Worm (Caenorhabditis elegans) whole organism, L3 larva: ENCODE measurements around the gene F41B4.2.

Source experiments
- aly-2 ChIP-seq: fragments of 150-350 bp; optimal IDR thresholded peaks from 2 replicates; lab custom pipeline; 2014; ENCODE audit warnings: missing biosample characterization, missing genetic modification characterization
- ama-1 ChIP-seq: fragments of 150-350 bp; optimal IDR thresholded peaks from 2 replicates; lab custom pipeline; 2018
- ceh-82 ChIP-seq: fragments of 150-350 bp; optimal IDR thresholded peaks from 2 replicates; lab custom pipeline; 2014; ENCODE audit warnings: missing biosample characterization, missing genetic modification characterization
- ceh-9 ChIP-seq: sonication (generic microtip); optimal IDR thresholded peaks from 2 replicates; lab custom pipeline; 2018; ENCODE audit warnings: missing biosample characterization, missing genetic modification characterization
- egl-27 ChIP-seq: sonication (generic microtip); optimal IDR thresholded peaks from 4 replicates; lab custom pipeline; 2017; ENCODE audit warnings: missing biosample characterization, missing genetic modification reagents, missing genetic modification characterization
- egl-5 ChIP-seq: fragments of 150-350 bp; optimal IDR thresholded peaks from 2 replicates; lab custom pipeline; 2017; ENCODE audit warnings: missing biosample characterization, missing genetic modification reagents, missing genetic modification characterization, inconsistent platforms
- elt-1 ChIP-seq: fragments of 150-350 bp; optimal IDR thresholded peaks from 2 replicates; lab custom pipeline; 2014; ENCODE audit warnings: missing biosample characterization, missing genetic modification characterization
- elt-2 ChIP-seq: sonication (generic microtip); optimal IDR thresholded peaks from 2 replicates; lab custom pipeline; 2016; ENCODE audit warnings: missing genetic modification reagents, mild to moderate bottlenecking, missing genetic modification characterization, missing compliant biosample characterization
- elt-3 ChIP-seq, 3 experiments: fragments of 150-350 bp in 1 of 3; sonication (generic microtip) in 2 of 3; optimal IDR thresholded peaks; 2 replicates in 2 of 3; 4 replicates in 1 of 3; lab custom pipeline; 2014 to 2017; ENCODE audit warnings: missing biosample characterization in 3 of 3, missing genetic modification characterization in 3 of 3
- eor-1 ChIP-seq, 2 experiments: fragments of 150-350 bp; optimal IDR thresholded peaks; 2 replicates each; lab custom pipeline; 2014 to 2018; ENCODE audit warnings: missing biosample characterization in 2 of 2, missing genetic modification characterization in 2 of 2
- fos-1 ChIP-seq: fragments of 150-350 bp; optimal IDR thresholded peaks from 2 replicates; lab custom pipeline; 2014; ENCODE audit warnings: missing biosample characterization, missing genetic modification characterization
- jun-1 ChIP-seq: fragments of 150-350 bp; optimal IDR thresholded peaks from 2 replicates; lab custom pipeline; 2014; ENCODE audit warnings: missing biosample characterization, missing genetic modification reagents, missing genetic modification characterization
- lin-15B ChIP-seq: fragments of 150-350 bp; optimal IDR thresholded peaks from 2 replicates; lab custom pipeline; 2014; ENCODE audit warnings: missing biosample characterization, missing genetic modification characterization
- lin-39 ChIP-seq: fragments of 150-350 bp; optimal IDR thresholded peaks from 2 replicates; lab custom pipeline; 2018; ENCODE audit warnings: missing biosample characterization, missing genetic modification reagents, missing genetic modification characterization
- mdl-1 ChIP-seq: fragments of 150-350 bp; optimal IDR thresholded peaks from 2 replicates; lab custom pipeline; 2014; ENCODE audit warnings: missing biosample characterization, missing genetic modification characterization
- nhr-23 ChIP-seq: fragments of 150-350 bp; optimal IDR thresholded peaks from 2 replicates; lab custom pipeline; 2014; ENCODE audit warnings: missing biosample characterization, missing genetic modification reagents, missing genetic modification characterization
- nhr-25 ChIP-seq: sonication (generic microtip); optimal IDR thresholded peaks from 2 replicates; lab custom pipeline; 2017; ENCODE audit warnings: missing biosample characterization, missing genetic modification characterization
- nhr-76 ChIP-seq: fragments of 150-350 bp; sonication (generic microtip); optimal IDR thresholded peaks from 5 replicates; lab custom pipeline; 2014; ENCODE audit warnings: missing biosample characterization, missing genetic modification characterization
- nhr-77 ChIP-seq: fragments of 150-350 bp; optimal IDR thresholded peaks from 2 replicates; lab custom pipeline; 2014; ENCODE audit warnings: missing biosample characterization, missing genetic modification characterization
- pha-4 ChIP-seq: fragments of 150-350 bp; optimal IDR thresholded peaks from 2 replicates; lab custom pipeline; 2014; ENCODE audit warnings: missing biosample characterization, missing genetic modification reagents, missing genetic modification characterization
- pqm-1 ChIP-seq: fragments of 150-350 bp; optimal IDR thresholded peaks from 2 replicates; lab custom pipeline; 2017; ENCODE audit warnings: missing biosample characterization, missing genetic modification characterization, inconsistent platforms
- sea-2 ChIP-seq: fragments of 150-350 bp; sonication (generic microtip); optimal IDR thresholded peaks from 4 replicates; lab custom pipeline; 2014; ENCODE audit warnings: missing biosample characterization, missing genetic modification reagents, missing genetic modification characterization
- snpc-4 ChIP-seq: fragments of 150-350 bp; optimal IDR thresholded peaks from 2 replicates; lab custom pipeline; 2014; ENCODE audit warnings: missing biosample characterization, missing genetic modification characterization
- tbx-2 ChIP-seq: sonication (generic microtip); optimal IDR thresholded peaks from 2 replicates; lab custom pipeline; 2016; ENCODE audit warnings: mild to moderate bottlenecking, missing genetic modification characterization, missing compliant biosample characterization
- unc-39 ChIP-seq: sonication (generic microtip); optimal IDR thresholded peaks from 4 replicates; lab custom pipeline; 2017; ENCODE audit warnings: missing biosample characterization, missing genetic modification characterization
- zag-1 ChIP-seq: fragments of 150-350 bp; optimal IDR thresholded peaks from 2 replicates; lab custom pipeline; 2014; ENCODE audit warnings: missing biosample characterization, missing genetic modification characterization
- ztf-11 ChIP-seq: fragments of 150-350 bp; optimal IDR thresholded peaks from 2 replicates; lab custom pipeline; 2014; ENCODE audit warnings: missing biosample characterization, missing genetic modification characterization

The F41B4.2 gene

DNA sequence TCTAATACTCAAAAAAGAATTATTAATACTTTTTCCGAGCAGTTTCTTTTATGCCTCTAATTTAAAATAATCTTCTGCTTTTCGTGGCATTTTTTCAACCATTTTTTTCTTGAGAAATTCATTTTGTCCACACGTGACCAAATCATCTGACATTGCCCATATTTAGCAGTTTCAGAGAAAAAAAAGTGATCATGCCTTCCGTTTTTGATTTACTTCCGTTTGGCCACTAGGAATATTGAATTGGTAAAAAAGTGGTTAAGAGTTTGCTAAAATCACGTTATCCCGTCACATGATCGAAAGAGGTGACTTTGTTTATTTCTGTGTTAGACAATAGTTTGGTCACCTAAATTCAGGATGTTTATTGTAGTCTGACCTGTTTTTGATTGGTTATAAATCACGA lies 30.7 kb downstream of the F41B4.2 start:
- no peak for TF ChIP-seq jun-1 (tag; lab: Kevin White, UChicago)
- TF ChIP-seq lin-15B (tag; lab: Kevin White, UChicago), result no peak
- no peak for TF ChIP-seq fos-1
- no peak for TF ChIP-seq ceh-82
- TF ChIP-seq elt-3 (tag; optimal IDR thresholded peaks at IDR 0.05; lab: Kevin White, UChicago), result no peak
- TF ChIP-seq egl-5 (tag; lab: Kevin White, UChicago), result no peak
- no peak for TF ChIP-seq zag-1 (tag; lab: Kevin White, UChicago)
- no peak for TF ChIP-seq nhr-23 (tag; lab: Kevin White, UChicago)
- TF ChIP-seq ama-1 (lab: Kevin White, UChicago), result no peak
- TF ChIP-seq nhr-25 (tag; lab: Kevin White, UChicago), result no peak
- no peak for TF ChIP-seq lin-39 (tag; lab: Kevin White, UChicago)
- no peak for TF ChIP-seq sea-2 (GFP tag; lab: Kevin White, UChicago)
- no peak for TF ChIP-seq ceh-9 (tag; lab: Kevin White, UChicago)
- TF ChIP-seq, all 47 proteins: peak for 0

DNA sequence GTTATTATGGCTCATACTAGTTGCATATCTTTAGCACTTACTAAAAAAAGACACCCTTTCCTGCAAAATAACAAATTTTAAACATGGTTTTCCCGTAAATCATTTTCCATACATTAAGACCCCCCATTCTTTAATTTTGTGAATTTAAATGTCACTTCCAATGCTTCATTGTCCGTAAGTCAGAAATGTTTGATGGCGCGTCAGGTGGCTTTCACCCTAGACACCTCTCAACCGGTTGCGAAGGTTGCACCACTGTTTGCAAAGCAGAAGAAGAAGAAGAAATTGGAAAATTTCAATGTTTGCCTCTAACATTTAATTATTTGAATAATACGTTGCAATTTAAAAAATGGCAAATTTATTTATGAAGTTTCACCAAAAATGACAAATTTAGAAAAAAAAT lies 33.5 kb downstream of the F41B4.2 start:
- no peak for TF ChIP-seq nhr-76
- no peak for TF ChIP-seq snpc-4 (tag; lab: Kevin White, UChicago)
- no peak for TF ChIP-seq tbx-2 (tag; lab: Kevin White, UChicago)
- no peak for TF ChIP-seq elt-1 (tag; lab: Kevin White, UChicago)
- no peak for TF ChIP-seq unc-39
- no peak for TF ChIP-seq egl-27 (tag; lab: Kevin White, UChicago)
- TF ChIP-seq fos-1, result no peak
- no peak for TF ChIP-seq ceh-82
- no peak for TF ChIP-seq lin-15B (tag; lab: Kevin White, UChicago)
- no peak for TF ChIP-seq aly-2 (tag; lab: Kevin White, UChicago)
- no peak for TF ChIP-seq mdl-1

DNA sequence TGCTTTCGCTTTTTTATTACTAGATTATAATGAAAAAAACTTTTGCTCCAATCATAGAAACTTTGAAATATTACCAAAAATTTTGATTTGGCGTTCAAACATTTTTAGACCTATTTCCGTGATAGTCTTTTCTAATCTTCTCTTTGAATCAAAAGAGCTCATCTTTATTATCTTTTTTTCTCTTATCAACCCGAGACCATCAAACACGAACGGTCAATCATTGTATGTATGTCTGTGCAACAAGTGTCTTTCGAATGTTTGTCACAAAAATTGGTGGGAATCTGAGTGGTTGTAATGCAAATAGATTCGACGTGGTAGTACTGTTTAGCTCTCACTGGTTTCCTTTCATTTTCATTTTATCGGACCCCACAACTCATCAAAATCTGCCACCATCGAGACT lies 35.3 kb downstream of the F41B4.2 start, which contains the start of gene M03A8.3:
M03A8.3 (plus strand) TSS at position 278 of the 400 bp plus-strand sequence.
- TF ChIP-seq elt-2 (tag; lab: Kevin White, UChicago) (peak; percentile 48), pha-4 (tag; lab: Kevin White, UChicago) (no peak), pqm-1 (peak; percentile 1), elt-1 (tag; lab: Kevin White, UChicago) (no peak)

DNA sequence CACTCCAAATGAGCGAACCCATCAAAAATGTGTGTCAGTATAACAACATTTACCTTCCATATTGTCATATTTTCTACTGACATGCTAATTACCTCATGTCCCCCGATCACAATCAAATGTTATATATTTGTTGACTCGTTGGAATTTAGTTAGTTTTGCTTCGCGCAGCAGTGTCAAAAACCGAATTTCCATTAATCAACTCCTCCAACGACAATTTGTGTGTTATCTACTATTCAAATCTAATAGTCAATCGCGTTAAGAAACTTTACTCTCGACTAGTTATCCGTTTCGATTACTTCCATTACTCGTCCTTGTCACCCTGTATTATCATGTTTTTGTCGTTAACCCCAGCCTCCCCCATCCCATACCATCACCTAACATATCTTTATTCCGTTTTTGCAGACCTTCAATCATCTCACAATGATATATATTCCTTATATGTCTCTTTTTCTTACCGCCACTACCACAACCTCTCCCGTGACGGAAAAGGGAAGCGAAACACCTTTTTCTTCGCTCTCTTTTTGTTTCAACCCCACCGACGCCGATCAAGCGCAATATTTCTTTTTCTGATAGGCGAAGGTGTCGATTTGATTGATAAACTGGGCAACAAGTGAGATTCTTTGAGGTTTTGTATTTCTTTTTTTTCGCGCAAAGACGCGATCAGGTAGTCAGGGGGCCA lies 39.1 kb downstream of the F41B4.2 start:
- TF ChIP-seq eor-1 (tag; optimal IDR thresholded peaks at IDR 0.05; lab: Kevin White, UChicago), result no peak
- peak; percentile 81 for TF ChIP-seq elt-1 (tag; lab: Kevin White, UChicago)
- TF ChIP-seq, all 47 proteins: peak for 1

DNA sequence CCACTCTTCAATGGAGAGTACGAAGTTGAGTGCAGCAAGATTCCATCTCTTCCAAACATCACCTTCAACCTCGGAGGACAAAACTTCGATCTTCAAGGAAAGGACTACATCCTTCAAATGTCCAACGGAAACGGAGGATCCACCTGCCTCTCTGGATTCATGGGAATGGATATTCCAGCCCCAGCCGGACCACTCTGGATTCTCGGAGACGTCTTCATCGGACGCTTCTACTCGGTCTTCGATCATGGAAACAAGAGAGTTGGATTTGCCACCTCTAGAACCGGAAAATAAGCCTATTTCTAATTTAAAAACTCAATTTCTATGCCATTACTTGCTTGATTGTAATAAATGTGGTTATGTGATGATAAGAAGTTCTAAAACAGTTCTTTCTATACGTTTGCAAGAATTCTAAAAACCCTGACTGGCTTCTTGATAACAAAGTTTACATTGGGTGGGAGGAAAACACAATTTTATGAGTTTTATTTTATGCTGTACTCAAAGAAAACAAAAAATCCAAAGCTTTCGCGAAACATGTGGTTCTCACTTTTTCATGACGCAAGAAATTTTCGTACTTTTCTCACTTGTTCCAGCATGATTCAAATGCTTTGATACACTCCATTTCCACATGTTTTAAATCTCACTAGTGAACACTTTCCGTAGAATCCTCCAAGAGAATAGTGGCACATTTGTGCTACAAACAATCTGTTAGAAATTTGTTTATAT lies 42.6 kb downstream of the F41B4.2 start:
- TF ChIP-seq jun-1 (tag; lab: Kevin White, UChicago) (peak; percentile 24), pha-4 (tag; lab: Kevin White, UChicago) (peak; percentile 59), elt-2 (tag; lab: Kevin White, UChicago) (peak; percentile 77), egl-27 (tag; lab: Kevin White, UChicago) (no peak), unc-39 (no peak), nhr-77 (tag; lab: Kevin White, UChicago) (peak; percentile 1), fos-1 (peak; percentile 4), elt-1 (tag; lab: Kevin White, UChicago) (no peak), pqm-1 (peak; percentile 5)

DNA sequence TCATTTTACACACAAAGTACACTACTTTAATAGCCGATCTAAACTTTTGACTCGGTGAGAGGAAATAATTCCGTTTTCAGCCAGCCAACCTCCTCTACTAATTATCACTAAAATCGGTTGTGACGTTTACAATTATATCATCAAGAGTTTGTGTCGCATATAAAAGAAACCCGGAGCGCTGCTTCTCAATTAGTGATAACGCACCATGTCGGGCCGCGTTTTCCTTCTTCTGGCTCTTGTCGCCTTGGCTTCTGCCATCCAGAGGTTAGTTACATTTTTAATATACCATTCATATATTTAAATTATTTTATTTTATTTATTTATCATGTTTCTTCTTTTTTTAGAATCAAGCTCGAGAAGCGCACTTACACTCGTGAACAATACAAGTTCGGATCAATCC lies 44.1 kb downstream of the F41B4.2 start, which contains the start of gene asp-3:
asp-3 (plus strand) TSS at position 79 of the 400 bp plus-strand sequence.
- peak; percentile 68 for TF ChIP-seq elt-2 (tag; lab: Kevin White, UChicago)
- no peak for TF ChIP-seq nhr-77 (tag; lab: Kevin White, UChicago)
- TF ChIP-seq pha-4 (tag; lab: Kevin White, UChicago), result peak; percentile 2
- TF ChIP-seq ztf-11 (tag; lab: Kevin White, UChicago), result no peak
- peak; percentile 41 for TF ChIP-seq pqm-1
- no peak for TF ChIP-seq sea-2 (GFP tag; lab: Kevin White, UChicago)
